Fruit fly (Drosophila melanogaster) whole organism, embryonic: Measurements from ENCODE around the gene Gr36b.

Experiments used
- BtbVII ChIP-seq: fragments of 200-800 bp; sonication (Bioruptor generic); optimal IDR thresholded peaks from 3 replicates; lab custom pipeline; 2017; ENCODE audit warnings: missing biosample characterization, mild to moderate bottlenecking, missing genetic modification characterization
- CG10267 ChIP-seq: fragments of 200-800 bp; sonication (Bioruptor generic); optimal IDR thresholded peaks from 2 replicates; lab custom pipeline; 2018; ENCODE audit warnings: missing biosample characterization, mild to moderate bottlenecking, missing genetic modification characterization, moderate library complexity
- CG12659 ChIP-seq: fragments of 200-800 bp; sonication (Bioruptor generic); optimal IDR thresholded peaks from 3 replicates; lab custom pipeline; 2017; ENCODE audit warnings: mild to moderate bottlenecking, missing biosample characterization, missing genetic modification reagents, missing genetic modification characterization
- CG12942 ChIP-seq: fragments of 200-800 bp; sonication (Bioruptor generic); optimal IDR thresholded peaks from 3 replicates; lab custom pipeline; 2016; ENCODE audit warnings: missing biosample characterization, missing genetic modification characterization
- CG14710 ChIP-seq: fragments of 200-800 bp; sonication (Bioruptor generic); optimal IDR thresholded peaks from 3 replicates; lab custom pipeline; 2019; ENCODE audit warnings: missing biosample characterization, mild to moderate bottlenecking, missing genetic modification characterization, moderate library complexity
- CG15696 ChIP-seq: fragments of 200-800 bp; sonication (Bioruptor generic); optimal IDR thresholded peaks from 2 replicates; lab custom pipeline; 2019; ENCODE audit warnings: missing biosample characterization, mild to moderate bottlenecking, missing genetic modification characterization, moderate library complexity
- CG16813 ChIP-seq: fragments of 200-800 bp; sonication (Bioruptor generic); IDR thresholded peaks from 3 replicates; pipeline ENCODE4 v1.3.6; 2022; ENCODE audit warnings: missing biosample characterization, missing genetic modification characterization; ENCODE audit not compliant: partially characterized antibody
- CG17829 ChIP-seq: fragments of 200-800 bp; optimal IDR thresholded peaks from 2 replicates; lab custom pipeline; 2019; ENCODE audit warnings: missing biosample characterization, mild to moderate bottlenecking, missing genetic modification characterization, moderate library complexity
- CG17912 ChIP-seq: fragments of 200-800 bp; sonication (Bioruptor generic); optimal IDR thresholded peaks from 2 replicates; lab custom pipeline; 2018; ENCODE audit warnings: missing biosample characterization, mild to moderate bottlenecking, missing genetic modification characterization
- CG18262 ChIP-seq: fragments of 200-800 bp; optimal IDR thresholded peaks from 3 replicates; lab custom pipeline; 2019; ENCODE audit warnings: missing biosample characterization, mild to moderate bottlenecking, missing genetic modification characterization, moderate library complexity
- CG30431 ChIP-seq: fragments of 200-800 bp; sonication (Bioruptor generic); optimal IDR thresholded peaks from 2 replicates; lab custom pipeline; 2017; ENCODE audit warnings: missing biosample characterization, missing genetic modification characterization
- CG31365 ChIP-seq: fragments of 200-800 bp; sonication (Bioruptor generic); optimal IDR thresholded peaks from 2 replicates; lab custom pipeline; 2018; ENCODE audit warnings: missing biosample characterization, mild to moderate bottlenecking, missing genetic modification characterization
- CG31441 ChIP-seq: fragments of 200-800 bp; sonication (Bioruptor generic); IDR thresholded peaks from 2 replicates; pipeline ENCODE4 v1.3.6; 2022; ENCODE audit warnings: missing biosample characterization, missing genetic modification characterization
- CG32767 ChIP-seq: fragments of 200-800 bp; sonication (Bioruptor generic); IDR thresholded peaks from 2 replicates; pipeline ENCODE4 v1.3.6; 2022; ENCODE audit warnings: missing biosample characterization, missing genetic modification characterization
- CG3726 ChIP-seq: fragments of 200-800 bp; sonication (Bioruptor generic); IDR thresholded peaks from 3 replicates; pipeline ENCODE4, ENCODE4 v1.3.6; 2022; ENCODE audit warnings: missing biosample characterization, missing genetic modification characterization
- CG6175 ChIP-seq: fragments of 200-800 bp; sonication (Bioruptor generic); IDR thresholded peaks from 3 replicates; pipeline ENCODE4 v1.3.6; 2022; ENCODE audit warnings: missing biosample characterization, missing genetic modification characterization
- CG9932 ChIP-seq: fragments of 200-800 bp; sonication (Bioruptor generic); IDR thresholded peaks from 2 replicates; pipeline ENCODE4 v1.3.6; 2022; ENCODE audit warnings: missing biosample characterization, missing genetic modification characterization
- Lim3 ChIP-seq: fragments of 200-800 bp; sonication (Bioruptor generic); IDR thresholded peaks from 2 replicates; pipeline ENCODE4 v1.3.6; 2022; ENCODE audit warnings: missing biosample characterization, missing genetic modification characterization
- Sry-β ChIP-seq: fragments of 200-800 bp; sonication (Bioruptor generic); optimal IDR thresholded peaks from 2 replicates; lab custom pipeline; 2018; ENCODE audit warnings: missing biosample characterization, mild to moderate bottlenecking, missing genetic modification characterization, moderate library complexity
- Ssrp ChIP-seq: fragments of 200-800 bp; sonication (Bioruptor generic); optimal IDR thresholded peaks from 2 replicates; lab custom pipeline; 2018; ENCODE audit warnings: missing biosample characterization, mild to moderate bottlenecking, missing genetic modification characterization, moderate library complexity
- TFAM ChIP-seq: fragments of 200-800 bp; sonication (Bioruptor generic); optimal IDR thresholded peaks from 2 replicates; lab custom pipeline; 2017; ENCODE audit warnings: missing biosample characterization, missing genetic modification characterization, inconsistent platforms
- Trl ChIP-seq, 3 experiments: fragments of >200 bp in 2 of 3; fragments of 200-800 bp in 1 of 3; sonication (Bioruptor generic) in 1 of 3; optimal IDR thresholded peaks; 2 replicates in 1 of 3; 3 replicates in 2 of 3; lab custom pipeline; 2016 to 2017; ENCODE audit warnings: missing biosample characterization in 1 of 3, missing genetic modification characterization in 1 of 3
- Usf ChIP-seq: fragments of 200-800 bp; sonication (Bioruptor generic); optimal IDR thresholded peaks from 2 replicates; lab custom pipeline; 2017; ENCODE audit warnings: missing genotype, missing biosample characterization, missing genetic modification characterization
- cad ChIP-seq: fragments of >200 bp; optimal IDR thresholded peaks from 2 replicates; lab custom pipeline; 2017; ENCODE audit warnings: missing biosample characterization, missing genetic modification characterization
- fd102C ChIP-seq: fragments of 200-800 bp; sonication (Bioruptor generic); optimal IDR thresholded peaks from 2 replicates; lab custom pipeline; 2018; ENCODE audit warnings: missing biosample characterization, mild to moderate bottlenecking, missing genetic modification characterization, moderate library complexity
- gem ChIP-seq: fragments of 200-800 bp; sonication (Bioruptor generic); optimal IDR thresholded peaks from 2 replicates; lab custom pipeline; 2019; ENCODE audit warnings: missing biosample characterization, mild to moderate bottlenecking, missing genetic modification characterization, moderate library complexity
- hb ChIP-seq: fragments of 200-800 bp; sonication (Bioruptor generic); IDR thresholded peaks from 3 replicates; pipeline ENCODE4 v1.3.6; 2022; ENCODE audit warnings: missing biosample characterization, missing genetic modification characterization; ENCODE audit not compliant: partially characterized antibody
- lmd ChIP-seq: fragments of 200-800 bp; sonication (Bioruptor generic); IDR thresholded peaks from 2 replicates; pipeline ENCODE4 v1.3.6; 2022; ENCODE audit warnings: missing biosample characterization, missing genetic modification characterization
- mam ChIP-seq: fragments of 200-800 bp; sonication (Bioruptor generic); optimal IDR thresholded peaks from 3 replicates; lab custom pipeline; 2016; ENCODE audit warnings: missing biosample characterization, missing genetic modification characterization
- nau ChIP-seq: fragments of 200-800 bp; sonication (Bioruptor generic); optimal IDR thresholded peaks from 3 replicates; lab custom pipeline; 2017; ENCODE audit warnings: missing biosample characterization, mild to moderate bottlenecking, missing genetic modification characterization, missing genetic modification reagents
- nerfin-1 ChIP-seq: fragments of 200-800 bp; sonication (Bioruptor generic); optimal IDR thresholded peaks from 3 replicates; lab custom pipeline; 2019; ENCODE audit warnings: missing biosample characterization, mild to moderate bottlenecking, missing genetic modification characterization, moderate library complexity
- p53 ChIP-seq: fragments of 200-800 bp; sonication (Bioruptor generic); optimal IDR thresholded peaks from 2 replicates; lab custom pipeline; 2016; ENCODE audit warnings: missing biosample characterization, missing genetic modification characterization
- pan ChIP-seq, 4 experiments: fragments of >200 bp in 3 of 4; fragments of 200-800 bp in 1 of 4; sonication (Bioruptor generic) in 1 of 4; optimal IDR thresholded peaks in 3 of 4; IDR thresholded peaks in 1 of 4; 2 replicates each; pipeline versions ENCODE4 v1.3.6 to Lab custom; 2017 to 2022; ENCODE audit warnings: missing biosample characterization in 2 of 4, missing genetic modification characterization in 2 of 4, mixed read lengths in 1 of 4
- sqz ChIP-seq: fragments of 200-800 bp; sonication (Bioruptor generic); optimal IDR thresholded peaks from 3 replicates; lab custom pipeline; 2018; ENCODE audit warnings: missing biosample characterization, mild to moderate bottlenecking, missing genetic modification characterization
- ssp ChIP-seq: fragments of 200-800 bp; sonication (Bioruptor generic); IDR thresholded peaks from 2 replicates; pipeline ENCODE4 v1.3.6; 2022; ENCODE audit warnings: missing biosample characterization, missing genetic modification characterization
- tio ChIP-seq: fragments of 200-800 bp; sonication (Bioruptor generic); optimal IDR thresholded peaks from 2 replicates; lab custom pipeline; 2017; ENCODE audit warnings: missing biosample characterization, missing genetic modification characterization, inconsistent platforms
- zen ChIP-seq: fragments of 200-800 bp; sonication (Bioruptor generic); optimal IDR thresholded peaks from 3 replicates; lab custom pipeline; 2018; ENCODE audit warnings: missing biosample characterization, mild to moderate bottlenecking, missing genetic modification characterization, moderate library complexity

Gr36b gene

DNA sequence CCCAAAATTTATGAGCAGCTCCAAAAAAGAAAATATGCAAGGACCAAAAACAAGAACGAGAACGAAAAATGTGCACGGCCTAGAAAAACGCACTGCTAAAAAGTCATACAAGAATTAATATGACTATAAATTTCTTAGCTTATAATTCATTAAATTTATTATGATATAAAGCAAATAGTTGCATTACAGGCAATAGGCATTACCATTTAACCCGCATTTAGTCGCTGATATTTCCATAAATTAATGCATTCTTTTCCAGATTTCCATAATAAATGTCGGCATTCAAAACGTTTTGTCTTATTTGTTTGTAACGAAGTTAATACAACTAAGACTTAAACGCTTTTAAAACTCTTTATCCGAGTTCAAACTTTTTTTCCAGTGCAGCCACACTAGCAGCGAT, 50.8 kb downstream of the Gr36b start (continued):
- TF ChIP-seq CG10267 (tag; lab: Kevin White, UChicago): peak; percentile 11
- no peak for TF ChIP-seq Lim3 (GFP tag; lab: Robert Waterston, UW)
- no peak for TF ChIP-seq pan (optimal IDR thresholded peaks at IDR 0.05; lab: Kevin White, UChicago)
- TF ChIP-seq pan (GFP tag; optimal IDR thresholded peaks at IDR 0.05 in 1 of 2, IDR thresholded peaks at IDR 0.05 in 1 of 2): no peak
- no peak; the same call in 1 of the 2 replicates for TF ChIP-seq lmd (GFP tag; lab: Robert Waterston, UW)
- TF ChIP-seq TFAM (GFP tag; lab: Kevin White, UChicago): no peak
- no peak for TF ChIP-seq CG6175 (GFP tag; lab: Robert Waterston, UW)
- TF ChIP-seq CG16813: no peak
- TF ChIP-seq nau: no peak
- no peak for TF ChIP-seq hb (GFP tag; lab: Robert Waterston, UW)
- no peak for TF ChIP-seq CG3726 (GFP tag; lab: Robert Waterston, UW)
- no peak for TF ChIP-seq CG9932 (GFP tag; lab: Robert Waterston, UW)
- TF ChIP-seq CG12659: no peak
- no peak for TF ChIP-seq nerfin-1 (tag; lab: Kevin White, UChicago)
- peak; percentile 57 for TF ChIP-seq CG31441
- peak; percentile 27 for TF ChIP-seq Ssrp (tag; lab: Kevin White, UChicago)
- TF ChIP-seq CG12942 (GFP tag; lab: Kevin White, UChicago): no peak
- TF ChIP-seq BtbVII (GFP tag; lab: Kevin White, UChicago): no peak
- no peak for TF ChIP-seq Usf (GFP tag; lab: Kevin White, UChicago)
- no peak for TF ChIP-seq CG31365
- peak; percentile 18 for TF ChIP-seq CG17829 (tag; lab: Kevin White, UChicago)
- TF ChIP-seq gem (tag; lab: Kevin White, UChicago): peak; percentile 54
- TF ChIP-seq CG15696 (tag; lab: Kevin White, UChicago): no peak
- no peak for TF ChIP-seq fd102C
- no peak for TF ChIP-seq ssp (GFP tag; lab: Robert Waterston, UW)
- TF ChIP-seq p53 (GFP tag; lab: Kevin White, UChicago): no peak
- peak; percentile 7 for TF ChIP-seq CG14710 (tag; lab: Kevin White, UChicago)
- no peak for TF ChIP-seq sqz
- no peak for TF ChIP-seq CG32767 (GFP tag; lab: Robert Waterston, UW)
- TF ChIP-seq mam (GFP tag; lab: Kevin White, UChicago): no peak
- TF ChIP-seq Trl (optimal IDR thresholded peaks at IDR 0.05; lab: Kevin White, UChicago): no peak
- TF ChIP-seq Trl (GFP tag; optimal IDR thresholded peaks at IDR 0.05; lab: Kevin White, UChicago): no peak
- no peak for TF ChIP-seq cad (GFP tag; lab: Kevin White, UChicago)
- TF ChIP-seq zen (tag; lab: Kevin White, UChicago): no peak
- no peak for TF ChIP-seq Sry-β (GFP tag; lab: Kevin White, UChicago)
- TF ChIP-seq tio (GFP tag; lab: Kevin White, UChicago): no peak
- TF ChIP-seq CG18262 (tag; lab: Kevin White, UChicago): peak; percentile 55
- no peak for TF ChIP-seq CG17912 (GFP tag; lab: Kevin White, UChicago)
- no peak for TF ChIP-seq CG30431 (GFP tag; lab: Kevin White, UChicago)
